Worm (Caenorhabditis elegans): ENCODE results near the gene ZK792.1.

The ZK792.1 gene

ce11 chrIV:11659794-11660312, at the start of gene ZK792.1:
TSS of gene ZK792.1 (plus strand) at chrIV:11659844.
- TF ChIP-seq nhr-10 (tag; optimal IDR thresholded peaks at IDR 0.05): no peak
- TF ChIP-seq mdl-1 (tag; optimal IDR thresholded peaks at IDR 0.05): no peak
- TF ChIP-seq aha-1 (tag): peak; percentile 49

- peak; percentile 63; the same call in 1 of the 2 replicates for TF ChIP-seq egl-43 (GFP tag; IDR thresholded peaks at IDR 0.05)
- TF ChIP-seq set-16 (GFP tag; IDR thresholded peaks at IDR 0.05): peak; percentile 97
- TF ChIP-seq mxl-2 (GFP tag; conservative IDR thresholded peaks at IDR 0.05): peak; percentile 60; the same call in 1 of the 2 replicates
Observed at ce11 chrIV:11616543-11616942, 43.1 kb upstream of the ZK792.1 start.

ce11 chrIV:11620909-11621308, 38.7 kb upstream of the ZK792.1 start, which contains the start of gene dsl-5:
TSS of gene dsl-5 (minus strand) at chrIV:11621009.
- TF ChIP-seq php-3 (GFP tag; IDR thresholded peaks at IDR 0.05) (no peak), nhr-42 (GFP tag; IDR thresholded peaks at IDR 0.05) (no peak), F49E8.2 (tag; optimal IDR thresholded peaks at IDR 0.05; ENCODE audit: borderline replicate concordance) (no peak), spr-3 (GFP tag; optimal IDR thresholded peaks at IDR 0.05) (no peak)

ce11 chrIV:11622336-11622735, 37.3 kb upstream of the ZK792.1 start:
- peak; percentile 2 for TF ChIP-seq dve-1 (tag; optimal IDR thresholded peaks at IDR 0.05; ENCODE audit: insufficient read depth)
- TF ChIP-seq unc-62 (GFP tag; optimal IDR thresholded peaks at IDR 0.05 in 1 of 2): peak in 1 of 2 experiments; percentile 62
- no peak for TF ChIP-seq unc-62 (tag; optimal IDR thresholded peaks at IDR 0.05)
- TF ChIP-seq aly-2 (tag; optimal IDR thresholded peaks at IDR 0.05): no peak
- no peak for TF ChIP-seq daf-16 (GFP tag; optimal IDR thresholded peaks at IDR 0.05)
- TF ChIP-seq daf-16 (tag; optimal IDR thresholded peaks at IDR 0.05): peak; percentile 61

ce11 chrIV:11623060-11623459, 36.6 kb upstream of the ZK792.1 start, which contains the start of gene lys-4:
TSS of gene lys-4 (minus strand) at chrIV:11623174.
- TF ChIP-seq nhr-102 (tag; optimal IDR thresholded peaks at IDR 0.05): no peak
- no peak for TF ChIP-seq ctbp-1 (GFP tag; IDR thresholded peaks at IDR 0.05)
- no peak for TF ChIP-seq nhr-11 (tag; optimal IDR thresholded peaks at IDR 0.05)
- no peak for TF ChIP-seq lim-7 (GFP tag; IDR thresholded peaks at IDR 0.05)
- no peak for TF ChIP-seq F44E2.7 (GFP tag; IDR thresholded peaks at IDR 0.05)
- no peak for TF ChIP-seq T26A8.4 (GFP tag; IDR thresholded peaks at IDR 0.05)
- no peak for TF ChIP-seq nhr-41 (GFP tag; IDR thresholded peaks at IDR 0.05)
- TF ChIP-seq dpl-1 (GFP tag; optimal IDR thresholded peaks at IDR 0.05): no peak
- TF ChIP-seq mes-2 (tag; optimal IDR thresholded peaks at IDR 0.05; ENCODE audit: poor library complexity, severe bottlenecking): no peak
- no peak for TF ChIP-seq ztf-11 (tag; optimal IDR thresholded peaks at IDR 0.05)
- no peak for TF ChIP-seq unc-39 (tag; optimal IDR thresholded peaks at IDR 0.05)
- TF ChIP-seq nhr-28 (tag; optimal IDR thresholded peaks at IDR 0.05): peak; percentile 36
- TF ChIP-seq madf-9 (GFP tag; conservative IDR thresholded peaks at IDR 0.05): no peak
- TF ChIP-seq dve-1 (tag; optimal IDR thresholded peaks at IDR 0.05; ENCODE audit: insufficient read depth): peak; percentile 42
- TF ChIP-seq mdt-29 (GFP tag; IDR thresholded peaks at IDR 0.05): no peak
- peak; percentile 30 for TF ChIP-seq hlh-11 (tag; optimal IDR thresholded peaks at IDR 0.05)
- TF ChIP-seq lin-38 (GFP tag; IDR thresholded peaks at IDR 0.05): no peak
- no peak for TF ChIP-seq F10B5.3 (tag; optimal IDR thresholded peaks at IDR 0.05)
- no peak for TF ChIP-seq lin-29 (GFP tag; IDR thresholded peaks at IDR 0.05)
- TF ChIP-seq dmd-8 (GFP tag; IDR thresholded peaks at IDR 0.05): no peak
- TF ChIP-seq ZK337.2 (GFP tag; IDR thresholded peaks at IDR 0.05): no peak
- peak; percentile 40 for TF ChIP-seq dmd-6 (GFP tag; IDR thresholded peaks at IDR 0.05)
- no peak for TF ChIP-seq daf-16 (GFP tag; optimal IDR thresholded peaks at IDR 0.05)
- peak; percentile 33 for TF ChIP-seq daf-16 (tag; optimal IDR thresholded peaks at IDR 0.05)
- no peak for TF ChIP-seq Y48G9A.11 (GFP tag; IDR thresholded peaks at IDR 0.05)

Data from whole organism, L4 larva.